Worm (Caenorhabditis elegans): Measurements from ENCODE around the gene clc-5.

The clc-5 gene

DNA sequence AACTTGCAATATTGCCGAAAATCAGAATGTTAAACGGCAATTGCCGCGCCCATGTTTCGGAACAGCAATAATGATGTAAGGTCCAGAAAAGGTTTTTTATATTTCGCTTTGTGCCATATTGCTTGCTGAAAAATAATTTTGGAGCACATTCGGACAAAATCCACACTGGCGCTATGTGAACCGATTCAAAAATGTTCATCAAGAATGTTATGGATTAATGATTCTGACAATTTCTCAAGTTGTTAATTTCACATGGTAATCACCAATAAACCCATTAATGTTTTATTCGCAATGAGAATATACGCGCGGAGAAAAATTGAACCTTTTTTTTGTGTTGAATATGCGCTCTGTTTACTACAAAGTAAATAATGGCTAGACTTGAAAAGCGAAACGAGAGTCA lies 28.8 kb upstream of the clc-5 start:
- TF ChIP-seq lin-13 (GFP tag; optimal IDR thresholded peaks at IDR 0.05) (no peak), ztf-4 (tag; optimal IDR thresholded peaks at IDR 0.05) (no peak), unc-86 (tag; optimal IDR thresholded peaks at IDR 0.05) (no peak), zip-4 (GFP tag; optimal IDR thresholded peaks at IDR 0.05) (no peak)

- no peak for TF ChIP-seq dsc-1 (tag; optimal IDR thresholded peaks at IDR 0.05)
- no peak for TF ChIP-seq C34B4.2 (tag; optimal IDR thresholded peaks at IDR 0.05)
- TF ChIP-seq jun-1 (tag; optimal IDR thresholded peaks at IDR 0.05): no peak
These were observed 28.0 kb upstream of the clc-5 start, which contains the start of gene C10A4.3 for ce11 chrX:7405393-7405792. Gene C10A4.3, plus strand, starts transcription at chrX:7405693.

ce11 chrX:7407749-7408148 lies 25.6 kb upstream of the clc-5 start:
- TF ChIP-seq nhr-19 (GFP tag; conservative IDR thresholded peaks at IDR 0.05) (no peak), swsn-7 (tag; optimal IDR thresholded peaks at IDR 0.05) (no peak), fkh-10 (GFP tag; optimal IDR thresholded peaks at IDR 0.05) (no peak), efl-1 (optimal IDR thresholded peaks at IDR 0.05) (no peak), efl-1 (GFP tag; optimal IDR thresholded peaks at IDR 0.05 in 1 of 2) (peak in 1 of 2 experiments; percentile 91), lir-3 (tag; optimal IDR thresholded peaks at IDR 0.05; ENCODE audit: poor library complexity) (no peak), mdl-1 (tag; optimal IDR thresholded peaks at IDR 0.05) (no peak)

DNA sequence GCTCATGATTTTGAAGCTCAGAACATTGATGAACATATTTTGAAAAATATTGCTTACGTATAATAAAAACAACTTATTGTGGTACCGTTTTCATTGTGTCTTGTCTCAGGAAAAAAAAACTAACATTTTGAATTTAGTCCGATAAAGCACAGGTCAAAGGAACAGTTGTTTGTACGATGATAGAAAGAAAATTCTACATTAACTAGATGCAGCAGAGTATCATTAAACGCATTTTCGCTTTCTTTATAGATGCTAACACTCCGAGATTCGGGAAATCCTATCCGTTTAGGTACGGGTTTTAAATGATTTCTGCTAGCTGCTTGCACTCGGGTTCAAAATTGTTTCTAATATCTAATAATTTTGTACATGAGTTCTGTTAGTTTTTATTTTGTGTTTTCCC lies 24.3 kb upstream of the clc-5 start:
- TF ChIP-seq tbx-2 (tag; optimal IDR thresholded peaks at IDR 0.05) (no peak), lin-13 (GFP tag; optimal IDR thresholded peaks at IDR 0.05) (no peak), mab-9 (GFP tag; IDR thresholded peaks at IDR 0.05) (no peak), sup-37 (GFP tag; optimal IDR thresholded peaks at IDR 0.05) (no peak), ces-1 (GFP tag; optimal IDR thresholded peaks at IDR 0.05) (no peak), fkh-10 (GFP tag; optimal IDR thresholded peaks at IDR 0.05) (no peak), nhr-28 (tag; optimal IDR thresholded peaks at IDR 0.05) (no peak), Y116A8C.19 (tag; optimal IDR thresholded peaks at IDR 0.05; ENCODE audit: borderline replicate concordance) (no peak), nhr-85 (tag) (no peak), aly-2 (tag; optimal IDR thresholded peaks at IDR 0.05) (no peak), unc-86 (tag; optimal IDR thresholded peaks at IDR 0.05) (no peak), F16B12.6 (tag; optimal IDR thresholded peaks at IDR 0.05) (no peak), unc-62 (GFP tag; optimal IDR thresholded peaks at IDR 0.05) (no peak), lin-35 (GFP tag; optimal IDR thresholded peaks at IDR 0.05) (no peak), hlh-17 (GFP tag; optimal IDR thresholded peaks at IDR 0.05; ENCODE audit: borderline replicate concordance) (no peak)

DNA sequence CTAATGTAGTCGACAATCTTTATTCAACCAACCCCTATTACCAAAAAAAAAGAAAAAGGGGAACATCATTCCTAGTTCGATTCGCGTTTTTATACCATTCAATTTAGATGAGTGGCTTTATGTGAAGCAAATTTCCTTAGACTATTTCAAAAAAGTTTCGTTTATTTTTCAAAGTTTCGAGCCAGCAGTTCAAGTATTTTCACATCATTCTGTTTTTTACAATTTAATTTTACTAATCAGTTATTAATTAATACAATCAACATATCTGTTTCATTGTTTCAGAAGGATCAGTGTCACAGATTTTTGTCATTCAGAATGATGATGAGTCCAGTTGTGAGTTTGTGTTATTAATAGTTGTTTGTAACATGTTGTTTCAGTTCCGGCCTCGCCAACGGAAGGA lies 23.4 kb upstream of the clc-5 start, which contains the start of gene C10A4.2:
Gene C10A4.2, plus strand, starts transcription at position 301 of the 400 bp plus-strand sequence.
- no peak for TF ChIP-seq nhr-85 (tag)
- no peak for TF ChIP-seq isw-1 (GFP tag; IDR thresholded peaks at IDR 0.05)

- no peak for TF ChIP-seq pax-3 (tag; optimal IDR thresholded peaks at IDR 0.05)
- TF ChIP-seq F16B12.6 (tag; optimal IDR thresholded peaks at IDR 0.05): no peak
- TF ChIP-seq nhr-47 (tag; optimal IDR thresholded peaks at IDR 0.05): no peak
- no peak for TF ChIP-seq vab-15 (tag; optimal IDR thresholded peaks at IDR 0.05)
- no peak for TF ChIP-seq C16A3.4 (tag; optimal IDR thresholded peaks at IDR 0.05)
- TF ChIP-seq zip-4 (GFP tag; optimal IDR thresholded peaks at IDR 0.05): no peak
- TF ChIP-seq lin-15B (tag; optimal IDR thresholded peaks at IDR 0.05): no peak
- no peak for TF ChIP-seq ama-1 (optimal IDR thresholded peaks at IDR 0.05)
- TF ChIP-seq nhr-77 (tag; optimal IDR thresholded peaks at IDR 0.05): no peak
- no peak for TF ChIP-seq mep-1 (tag; optimal IDR thresholded peaks at IDR 0.05)
- no peak for TF ChIP-seq fkh-4 (tag; optimal IDR thresholded peaks at IDR 0.05; ENCODE audit: borderline replicate concordance)
- TF ChIP-seq dsc-1 (tag; optimal IDR thresholded peaks at IDR 0.05): no peak
- TF ChIP-seq efl-3 (GFP tag; optimal IDR thresholded peaks at IDR 0.05): no peak
- TF ChIP-seq ceh-88 (GFP tag; IDR thresholded peaks at IDR 0.05): no peak
- no peak for TF ChIP-seq nhr-85 (tag)
- no peak for TF ChIP-seq ceh-8 (GFP tag; optimal IDR thresholded peaks at IDR 0.05)
- no peak for TF ChIP-seq unc-86 (tag; optimal IDR thresholded peaks at IDR 0.05)
- no peak for TF ChIP-seq skn-1 (tag; optimal IDR thresholded peaks at IDR 0.05)
These were observed 17.9 kb upstream of the clc-5 start, which contains the start of gene C10A4.7 for ce11 chrX:7415420-7415819. Gene C10A4.7, minus strand, starts transcription at chrX:7415520.
